Fruit fly (Drosophila melanogaster): Measurements from ENCODE around the gene E23.

E23 gene

dm6 chr2L:3353791-3354190 lies 838 bp downstream of the E23 start:
- TF ChIP-seq Hr83 (GFP tag; optimal IDR thresholded peaks at IDR 0.05; ENCODE audit: poor library complexity, severe bottlenecking): no peak

dm6 chr2L:3352927-3353326 lies 1.7 kb downstream of the E23 start:
- TF ChIP-seq Dfd (GFP tag; optimal IDR thresholded peaks at IDR 0.05): peak; percentile 94
- no peak for TF ChIP-seq Hr83 (GFP tag; optimal IDR thresholded peaks at IDR 0.05; ENCODE audit: poor library complexity, severe bottlenecking)

DNA sequence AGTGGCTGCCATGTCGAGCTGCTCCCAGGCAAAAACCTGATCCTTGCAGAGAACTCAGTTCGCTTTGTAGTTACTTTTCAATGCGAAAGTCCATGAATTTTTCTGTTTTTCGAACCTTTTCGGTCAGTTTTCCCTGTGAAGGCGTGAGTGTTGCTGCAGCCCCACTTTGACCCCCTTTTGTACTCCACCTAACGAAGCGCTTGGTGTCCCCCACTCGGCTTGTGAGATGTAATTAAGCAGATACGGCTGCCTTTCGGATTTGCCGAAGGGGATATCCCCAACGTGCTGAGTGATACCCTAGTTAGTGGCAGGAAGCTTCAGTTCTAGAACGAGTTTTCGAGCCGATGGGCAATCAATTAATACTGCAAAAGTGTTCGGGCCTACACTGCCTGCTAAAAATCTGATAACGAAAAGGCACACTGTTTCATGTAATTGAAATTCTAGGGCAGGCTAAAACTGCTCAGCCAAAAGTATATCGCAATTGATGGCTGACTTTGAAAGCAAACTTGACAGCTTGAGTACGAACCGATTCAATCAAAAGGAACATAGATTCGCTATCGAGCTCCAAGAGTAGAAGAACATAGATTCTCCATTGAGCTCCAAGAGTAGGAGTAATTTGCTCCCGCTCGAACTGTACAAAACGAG lies 2.9 kb downstream of the E23 start:
- TF ChIP-seq br (GFP tag; optimal IDR thresholded peaks at IDR 0.05) (peak; percentile 27), woc (GFP tag; optimal IDR thresholded peaks at IDR 0.05) (peak; percentile 38), Myc (optimal IDR thresholded peaks at IDR 0.05) (no peak), fru (GFP tag; optimal IDR thresholded peaks at IDR 0.05) (peak; percentile 21), Mio (GFP tag; optimal IDR thresholded peaks at IDR 0.05) (no peak), OdsH (GFP tag; optimal IDR thresholded peaks at IDR 0.05) (peak; percentile 21)

DNA sequence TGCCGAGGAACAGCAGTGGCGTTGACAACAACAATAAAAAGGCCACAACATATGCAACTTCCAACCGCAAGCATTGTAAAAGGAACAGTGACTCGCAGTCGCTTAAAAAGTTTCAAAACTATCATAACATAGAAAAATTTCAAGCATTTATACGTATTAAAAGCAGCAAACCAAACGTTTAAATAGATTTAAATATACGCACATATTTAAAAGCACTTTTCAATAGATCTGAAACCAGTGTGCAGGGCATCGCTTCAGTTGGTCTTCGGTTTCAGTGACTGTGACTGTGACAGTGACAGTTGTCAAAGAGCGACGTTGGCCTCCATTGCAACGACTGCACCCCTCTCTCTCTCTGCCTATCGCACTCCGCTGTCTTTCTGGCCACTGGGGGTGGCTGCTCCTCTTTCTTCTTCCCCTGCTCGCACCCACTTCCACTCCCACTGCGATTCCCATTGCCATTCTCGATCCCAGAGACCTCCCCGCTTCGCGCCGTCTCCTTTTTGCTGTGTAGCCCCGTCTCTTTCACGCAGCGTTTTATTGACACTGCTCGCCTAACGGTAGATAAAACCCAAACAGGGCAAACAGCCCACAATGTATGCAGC lies 6.4 kb downstream of the E23 start:
- TF ChIP-seq h (GFP tag; optimal IDR thresholded peaks at IDR 0.05) (peak; percentile 87), Vsx2 (GFP tag; optimal IDR thresholded peaks at IDR 0.05; ENCODE audit: partially characterized antibody) (no peak), Sp1 (GFP tag; optimal IDR thresholded peaks at IDR 0.05) (peak; percentile 84), fru (GFP tag; optimal IDR thresholded peaks at IDR 0.05) (peak; percentile 79), CG32264 (GFP tag; optimal IDR thresholded peaks at IDR 0.05) (peak; percentile 74), Rel (GFP tag; optimal IDR thresholded peaks at IDR 0.05) (no peak), Rel (tag; optimal IDR thresholded peaks at IDR 0.05) (peak; percentile 23), tai (GFP tag; optimal IDR thresholded peaks at IDR 0.05) (peak; percentile 89), Hnf4 (GFP tag; optimal IDR thresholded peaks at IDR 0.05) (peak; percentile 91), dl (GFP tag; optimal IDR thresholded peaks at IDR 0.05; ENCODE audit: insufficient read depth in 1 of 2, partially characterized antibody in 2 of 2) (no peak), Mio (GFP tag; optimal IDR thresholded peaks at IDR 0.05) (peak; percentile 66), woc (GFP tag; optimal IDR thresholded peaks at IDR 0.05) (peak; percentile 70), GATAd (GFP tag; optimal IDR thresholded peaks at IDR 0.05) (peak; percentile 63), Hr78 (GFP tag; optimal IDR thresholded peaks at IDR 0.05) (no peak), lola (GFP tag; optimal IDR thresholded peaks at IDR 0.05) (no peak), CG9705 (GFP tag; optimal IDR thresholded peaks at IDR 0.05) (peak; percentile 6), Myc (optimal IDR thresholded peaks at IDR 0.05) (no peak), Abd-B (GFP tag; optimal IDR thresholded peaks at IDR 0.05) (no peak), Dif (GFP tag; optimal IDR thresholded peaks at IDR 0.05; ENCODE audit: partially characterized antibody) (no peak), jim (GFP tag; optimal IDR thresholded peaks at IDR 0.05) (no peak), OdsH (GFP tag; optimal IDR thresholded peaks at IDR 0.05) (peak; percentile 91), dmrt93B (GFP tag; optimal IDR thresholded peaks at IDR 0.05) (peak; percentile 67), foxo (GFP tag; optimal IDR thresholded peaks at IDR 0.05) (peak; percentile 52 to 81), psq (GFP tag; optimal IDR thresholded peaks at IDR 0.05) (peak; percentile 85), ey (GFP tag; optimal IDR thresholded peaks at IDR 0.05) (peak; percentile 78), Hr83 (GFP tag; optimal IDR thresholded peaks at IDR 0.05; ENCODE audit: poor library complexity, severe bottlenecking) (no peak), Dfd (GFP tag; optimal IDR thresholded peaks at IDR 0.05) (no peak), rgr (GFP tag; optimal IDR thresholded peaks at IDR 0.05) (peak; percentile 85), CrebA (GFP tag; optimal IDR thresholded peaks at IDR 0.05; ENCODE audit: borderline replicate concordance) (no peak), br (GFP tag; optimal IDR thresholded peaks at IDR 0.05) (peak; percentile 88), sage (GFP tag; optimal IDR thresholded peaks at IDR 0.05) (peak; percentile 75), sv (GFP tag; optimal IDR thresholded peaks at IDR 0.05) (peak; percentile 7), brk (GFP tag; optimal IDR thresholded peaks at IDR 0.05) (peak; percentile 76), HLH106 (tag; optimal IDR thresholded peaks at IDR 0.05) (peak; percentile 82), Jra (GFP tag; optimal IDR thresholded peaks at IDR 0.05) (peak; percentile 77)
